Fruit fly (Drosophila melanogaster): ENCODE results near the gene CG14100.

- peak; percentile 44 for TF ChIP-seq Smox (GFP tag; optimal IDR thresholded peaks at IDR 0.05)
- TF ChIP-seq eg (GFP tag; IDR thresholded peaks at IDR 0.05): no peak
- TF ChIP-seq CG1621 (tag; optimal IDR thresholded peaks at IDR 0.05): peak; percentile 50
- TF ChIP-seq salr (GFP tag; optimal IDR thresholded peaks at IDR 0.05): peak in 1 of 2 experiments; percentile 82
- peak; percentile 51 for TF ChIP-seq Eip78C (GFP tag)
- TF ChIP-seq CG6792 (GFP tag; optimal IDR thresholded peaks at IDR 0.05): peak; percentile 52
- no peak for TF ChIP-seq CG9139 (GFP tag; optimal IDR thresholded peaks at IDR 0.05)
- TF ChIP-seq Gug (GFP tag; IDR thresholded peaks at IDR 0.05): no peak
- TF ChIP-seq Sox15 (GFP tag; optimal IDR thresholded peaks at IDR 0.05): peak; percentile 49
- TF ChIP-seq Ets21C (GFP tag; optimal IDR thresholded peaks at IDR 0.05): no peak
- peak; percentile 80 for TF ChIP-seq CG8632 (GFP tag; optimal IDR thresholded peaks at IDR 0.05)
- TF ChIP-seq dac (GFP tag; optimal IDR thresholded peaks at IDR 0.05): no peak
- no peak for TF ChIP-seq Eip93F (GFP tag; optimal IDR thresholded peaks at IDR 0.05)
- peak; percentile 6 for TF ChIP-seq Hr4 (GFP tag; optimal IDR thresholded peaks at IDR 0.05)
Observed at dm6 chr3L:19557197-19557995, 32.9 kb downstream of the CG14100 start.

All from whole organism, prepupa.